Worm (Caenorhabditis elegans): ENCODE measurements around the gene srbc-11.

srbc-11 gene

ce11 chrV:7487518-7487917, 7.6 kb downstream of the srbc-11 start, which contains the start of gene srbc-7:
Gene srbc-7, minus strand, starts transcription at chrV:7487618.
- TF ChIP-seq flh-1 (GFP tag; optimal IDR thresholded peaks at IDR 0.05) (no peak), elt-3 (tag; optimal IDR thresholded peaks at IDR 0.05) (no peak), nhr-76 (tag; optimal IDR thresholded peaks at IDR 0.05) (no peak), unc-39 (tag; optimal IDR thresholded peaks at IDR 0.05) (no peak), nhr-12 (tag; optimal IDR thresholded peaks at IDR 0.05) (no peak)

ce11 chrV:7485000-7485399, 10.1 kb downstream of the srbc-11 start, which contains the start of gene srbc-8:
Gene srbc-8, minus strand, starts transcription at chrV:7485100.
- TF ChIP-seq pha-4 (tag; optimal IDR thresholded peaks at IDR 0.05) (no peak), nhr-237 (tag; optimal IDR thresholded peaks at IDR 0.05) (no peak)

- TF ChIP-seq ztf-11 (tag; optimal IDR thresholded peaks at IDR 0.05) (no peak), pha-4 (tag; optimal IDR thresholded peaks at IDR 0.05) (no peak), unc-120 (tag; optimal IDR thresholded peaks at IDR 0.05; ENCODE audit: poor library complexity, severe bottlenecking) (no peak), unc-39 (tag; optimal IDR thresholded peaks at IDR 0.05) (no peak), ham-2 (GFP tag; optimal IDR thresholded peaks at IDR 0.05) (no peak), snpc-4 (tag; optimal IDR thresholded peaks at IDR 0.05) (no peak), hlh-1 (tag; optimal IDR thresholded peaks at IDR 0.05) (no peak), ces-1 (GFP tag; optimal IDR thresholded peaks at IDR 0.05) (no peak), lsy-2 (tag; optimal IDR thresholded peaks at IDR 0.05) (no peak), bed-3 (GFP tag; optimal IDR thresholded peaks at IDR 0.05) (no peak), cnd-1 (tag; optimal IDR thresholded peaks at IDR 0.05) (no peak), elt-1 (tag; optimal IDR thresholded peaks at IDR 0.05; ENCODE audit: borderline replicate concordance, insufficient read depth) (no peak), mep-1 (tag; optimal IDR thresholded peaks at IDR 0.05) (no peak), nhr-237 (tag; optimal IDR thresholded peaks at IDR 0.05) (no peak), mab-5 (tag; optimal IDR thresholded peaks at IDR 0.05) (no peak), M03D4.4 (tag; optimal IDR thresholded peaks at IDR 0.05) (no peak), sptf-1 (tag; optimal IDR thresholded peaks at IDR 0.05) (no peak), unc-62 (GFP tag; optimal IDR thresholded peaks at IDR 0.05) (no peak), mls-2 (tag; optimal IDR thresholded peaks at IDR 0.05) (no peak), nhr-76 (tag; optimal IDR thresholded peaks at IDR 0.05) (no peak)
Observed at ce11 chrV:7480949-7481348, 14.1 kb downstream of the srbc-11 start, which contains the start of gene C18B10.6. Gene C18B10.6, minus strand, starts transcription at chrV:7481049.

- no peak for TF ChIP-seq ces-1 (GFP tag; optimal IDR thresholded peaks at IDR 0.05)
- TF ChIP-seq nhr-2 (tag; optimal IDR thresholded peaks at IDR 0.05): no peak
- no peak for TF ChIP-seq mab-5 (tag; optimal IDR thresholded peaks at IDR 0.05)
- no peak for TF ChIP-seq ceh-39 (tag; optimal IDR thresholded peaks at IDR 0.05)
- no peak for TF ChIP-seq sptf-1 (tag; optimal IDR thresholded peaks at IDR 0.05)
- no peak for TF ChIP-seq M03D4.4 (tag; optimal IDR thresholded peaks at IDR 0.05)
- no peak for TF ChIP-seq drap-1 (GFP tag; optimal IDR thresholded peaks at IDR 0.05)
- TF ChIP-seq mls-2 (tag; optimal IDR thresholded peaks at IDR 0.05): no peak
- no peak for TF ChIP-seq unc-39 (tag; optimal IDR thresholded peaks at IDR 0.05)
- TF ChIP-seq tbx-8 (GFP tag; optimal IDR thresholded peaks at IDR 0.05): no peak
- TF ChIP-seq elt-3 (tag; optimal IDR thresholded peaks at IDR 0.05): no peak
- TF ChIP-seq nhr-237 (tag; optimal IDR thresholded peaks at IDR 0.05): no peak
- no peak for TF ChIP-seq snpc-4 (tag; optimal IDR thresholded peaks at IDR 0.05)
- no peak for TF ChIP-seq ztf-11 (tag; optimal IDR thresholded peaks at IDR 0.05)
- TF ChIP-seq hlh-1 (tag; optimal IDR thresholded peaks at IDR 0.05): no peak
- no peak for TF ChIP-seq sem-2 (GFP tag; optimal IDR thresholded peaks at IDR 0.05)
- no peak for TF ChIP-seq blmp-1 (tag; optimal IDR thresholded peaks at IDR 0.05)
- no peak for TF ChIP-seq zip-8 (tag; optimal IDR thresholded peaks at IDR 0.05)
- no peak for TF ChIP-seq pha-4 (tag; optimal IDR thresholded peaks at IDR 0.05)
- TF ChIP-seq lin-32 (GFP tag; optimal IDR thresholded peaks at IDR 0.05): no peak
Observed at ce11 chrV:7478404-7478803, 16.7 kb downstream of the srbc-11 start, which contains the start of gene str-190. Gene str-190, minus strand, starts transcription at chrV:7478504.

ce11 chrV:7476766-7477165, 18.3 kb downstream of the srbc-11 start, which contains the start of gene srh-125:
Gene srh-125, minus strand, starts transcription at chrV:7476866.
- TF ChIP-seq ces-1 (GFP tag; optimal IDR thresholded peaks at IDR 0.05) (no peak), sptf-1 (tag; optimal IDR thresholded peaks at IDR 0.05) (no peak), lsy-2 (tag; optimal IDR thresholded peaks at IDR 0.05) (no peak), elt-1 (tag; optimal IDR thresholded peaks at IDR 0.05; ENCODE audit: borderline replicate concordance, insufficient read depth) (no peak), unc-120 (tag; optimal IDR thresholded peaks at IDR 0.05; ENCODE audit: poor library complexity, severe bottlenecking) (no peak), mep-1 (tag; optimal IDR thresholded peaks at IDR 0.05) (no peak), snpc-4 (tag; optimal IDR thresholded peaks at IDR 0.05) (no peak), cnd-1 (tag; optimal IDR thresholded peaks at IDR 0.05) (no peak), bed-3 (GFP tag; optimal IDR thresholded peaks at IDR 0.05) (no peak)
